Fruit fly (Drosophila melanogaster) whole organism, embryonic: ENCODE results near the gene CG43331.

Source experiments
- CG10431 ChIP-seq: fragments of 200-800 bp; sonication (Bioruptor generic); optimal IDR thresholded peaks from 3 replicates; lab custom pipeline; 2018; ENCODE audit warnings: missing biosample characterization, mild to moderate bottlenecking, missing genetic modification characterization
- CG10543 ChIP-seq: fragments of 200-800 bp; sonication (Bioruptor generic); optimal IDR thresholded peaks from 3 replicates; lab custom pipeline; 2017; ENCODE audit warnings: missing biosample characterization, mild to moderate bottlenecking, missing genetic modification characterization, moderate library complexity
- CG10654 ChIP-seq: fragments of 200-800 bp; sonication (Bioruptor generic); optimal IDR thresholded peaks from 2 replicates; lab custom pipeline; 2016; ENCODE audit warnings: missing biosample characterization, missing genetic modification characterization
- CG11085 ChIP-seq: fragments of 200-800 bp; sonication (Bioruptor generic); IDR thresholded peaks from 2 replicates; pipeline ENCODE4 v1.3.6; 2022; ENCODE audit warnings: missing biosample characterization, missing genetic modification characterization
- CG14014 ChIP-seq: fragments of 200-800 bp; sonication (Bioruptor generic); IDR thresholded peaks from 2 replicates; pipeline ENCODE4 v1.3.6; 2022; ENCODE audit warnings: missing biosample characterization, missing genetic modification characterization
- CG15073 ChIP-seq: fragments of 200-800 bp; sonication (Bioruptor generic); optimal IDR thresholded peaks from 2 replicates; lab custom pipeline; 2016; ENCODE audit warnings: missing biosample characterization, missing genetic modification characterization
- CG15514 ChIP-seq: fragments of 200-800 bp; sonication (Bioruptor generic); optimal IDR thresholded peaks from 3 replicates; lab custom pipeline; 2017; ENCODE audit warnings: missing biosample characterization, missing genetic modification characterization, mild to moderate bottlenecking, moderate library complexity, missing genetic modification reagents
- CG18262 ChIP-seq: fragments of 200-800 bp; optimal IDR thresholded peaks from 3 replicates; lab custom pipeline; 2019; ENCODE audit warnings: missing biosample characterization, mild to moderate bottlenecking, missing genetic modification characterization, moderate library complexity
- CG2199 ChIP-seq: fragments of 200-800 bp; sonication (Bioruptor generic); IDR thresholded peaks from 3 replicates; pipeline ENCODE4 v1.3.6; 2022; ENCODE audit warnings: missing biosample characterization, missing genetic modification characterization
- CG34224 ChIP-seq: fragments of 200-800 bp; sonication (Bioruptor generic); IDR thresholded peaks from 3 replicates; pipeline ENCODE4 v1.3.6; 2022; ENCODE audit warnings: missing biosample characterization, missing genetic modification characterization; ENCODE audit not compliant: partially characterized antibody
- CG4404 ChIP-seq: fragments of 200-800 bp; sonication (Bioruptor generic); IDR thresholded peaks from 2 replicates; pipeline ENCODE4 v1.3.6; 2022; ENCODE audit warnings: missing biosample characterization, missing genetic modification characterization
- CG5180 ChIP-seq: fragments of 200-800 bp; sonication (Bioruptor generic); optimal IDR thresholded peaks from 3 replicates; lab custom pipeline; 2017; ENCODE audit warnings: missing biosample characterization, missing genetic modification characterization, mild to moderate bottlenecking, moderate library complexity, missing genetic modification reagents
- CG6254 ChIP-seq: fragments of 200-800 bp; sonication (Bioruptor generic); optimal IDR thresholded peaks from 3 replicates; lab custom pipeline; 2017; ENCODE audit warnings: mild to moderate bottlenecking, missing biosample characterization, missing genetic modification reagents, missing genetic modification characterization
- CG8290 ChIP-seq, 3 experiments: fragments of 200-800 bp; sonication (Bioruptor generic); optimal IDR thresholded peaks; 2 replicates each; lab custom pipeline; 2016 to 2019; ENCODE audit warnings: missing biosample characterization in 3 of 3, missing genetic modification characterization in 3 of 3, mild to moderate bottlenecking in 2 of 3, moderate library complexity in 1 of 3
- CG8924 ChIP-seq: fragments of 200-800 bp; optimal IDR thresholded peaks from 3 replicates; lab custom pipeline; 2019; ENCODE audit warnings: missing biosample characterization, mild to moderate bottlenecking, missing genetic modification characterization, moderate library complexity
- CG9437 ChIP-seq: fragments of 200-800 bp; sonication (Bioruptor generic); optimal IDR thresholded peaks from 2 replicates; lab custom pipeline; 2018; ENCODE audit warnings: missing biosample characterization, mild to moderate bottlenecking, missing genetic modification characterization
- CG9727 ChIP-seq: fragments of 200-800 bp; sonication (Bioruptor generic); optimal IDR thresholded peaks from 3 replicates; lab custom pipeline; 2017; ENCODE audit warnings: missing biosample characterization, mild to moderate bottlenecking, missing genetic modification characterization
- HLH4C ChIP-seq: fragments of 200-800 bp; sonication (Bioruptor generic); IDR thresholded peaks from 3 replicates; pipeline ENCODE4 v1.3.6; 2022; ENCODE audit warnings: missing biosample characterization, missing genetic modification characterization; ENCODE audit not compliant: partially characterized antibody
- Hr51 ChIP-seq, 2 experiments: fragments of 200-800 bp; sonication (Bioruptor generic); optimal IDR thresholded peaks; 2 replicates in 1 of 2; 3 replicates in 1 of 2; lab custom pipeline; 2016 to 2018; ENCODE audit warnings: missing biosample characterization in 2 of 2, missing genetic modification characterization in 2 of 2, mild to moderate bottlenecking in 1 of 2, moderate library complexity in 1 of 2
- Med ChIP-seq: fragments of 200-800 bp; sonication (Bioruptor generic); peaks from one replicate; lab custom pipeline; 2016; ENCODE audit warnings: missing biosample characterization, missing genetic modification characterization, mild to moderate bottlenecking, inconsistent platforms, moderate library complexity
- Mes4 ChIP-seq: fragments of 200-800 bp; sonication (Bioruptor generic); optimal IDR thresholded peaks from 2 replicates; lab custom pipeline; 2016; ENCODE audit warnings: missing biosample characterization, missing genetic modification characterization
- Ptx1 ChIP-seq: fragments of 200-800 bp; sonication (Bioruptor generic); IDR thresholded peaks from 2 replicates; pipeline ENCODE4 v1.3.6; 2022; ENCODE audit warnings: missing biosample characterization, missing genetic modification characterization
- Trl ChIP-seq, 3 experiments: fragments of >200 bp in 2 of 3; fragments of 200-800 bp in 1 of 3; sonication (Bioruptor generic) in 1 of 3; optimal IDR thresholded peaks; 2 replicates in 1 of 3; 3 replicates in 2 of 3; lab custom pipeline; 2016 to 2017; ENCODE audit warnings: missing biosample characterization in 1 of 3, missing genetic modification characterization in 1 of 3
- Xrp1 ChIP-seq: fragments of 200-800 bp; sonication (Bioruptor generic); IDR thresholded peaks from 2 replicates; pipeline ENCODE4 v1.3.6; 2022; ENCODE audit warnings: missing biosample characterization, missing genetic modification characterization
- ara ChIP-seq: fragments of 200-800 bp; sonication (Bioruptor generic); IDR thresholded peaks from 2 replicates; pipeline ENCODE4 v1.3.6; 2022; ENCODE audit warnings: missing biosample characterization, missing genetic modification characterization
- bigmax ChIP-seq: fragments of 200-800 bp; sonication (Bioruptor generic); optimal IDR thresholded peaks from 2 replicates; lab custom pipeline; 2018; ENCODE audit warnings: missing biosample characterization, mild to moderate bottlenecking, missing genetic modification characterization
- caup ChIP-seq: fragments of 200-800 bp; sonication (Bioruptor generic); optimal IDR thresholded peaks from 3 replicates; lab custom pipeline; 2017; ENCODE audit warnings: missing biosample characterization, mild to moderate bottlenecking, missing genetic modification characterization, moderate library complexity; ENCODE audit not compliant: severe bottlenecking
- chinmo ChIP-seq: fragments of 200-800 bp; sonication (Bioruptor generic); IDR thresholded peaks from 4 replicates; pipeline ENCODE4 v1.3.6; 2022; ENCODE audit warnings: missing biosample characterization, missing genetic modification characterization; ENCODE audit not compliant: partially characterized antibody
- dysf ChIP-seq: fragments of 200-800 bp; sonication (Bioruptor generic); IDR thresholded peaks from 3 replicates; pipeline ENCODE4 v1.3.6; 2022; ENCODE audit warnings: missing biosample characterization, missing genetic modification characterization
- eyg ChIP-seq: fragments of 200-800 bp; sonication (Bioruptor generic); optimal IDR thresholded peaks from 3 replicates; lab custom pipeline; 2016; ENCODE audit warnings: missing biosample characterization, missing genetic modification characterization
- ftz-f1 ChIP-seq: fragments of 200-800 bp; sonication (Bioruptor generic); optimal IDR thresholded peaks from 2 replicates; lab custom pipeline; 2016; ENCODE audit warnings: missing biosample characterization, missing genetic modification characterization
- grn ChIP-seq: fragments of 200-800 bp; sonication (Bioruptor generic); optimal IDR thresholded peaks from 3 replicates; lab custom pipeline; 2017; ENCODE audit warnings: missing biosample characterization, missing genetic modification characterization
- ind ChIP-seq: fragments of 200-800 bp; sonication (Bioruptor generic); optimal IDR thresholded peaks from 3 replicates; lab custom pipeline; 2016; ENCODE audit warnings: missing biosample characterization, missing genetic modification characterization
- klu ChIP-seq: fragments of 200-800 bp; sonication (Bioruptor generic); IDR thresholded peaks from 2 replicates; pipeline ENCODE4 v1.3.6; 2022; ENCODE audit warnings: missing biosample characterization, missing genetic modification characterization
- mam ChIP-seq: fragments of 200-800 bp; sonication (Bioruptor generic); optimal IDR thresholded peaks from 3 replicates; lab custom pipeline; 2016; ENCODE audit warnings: missing biosample characterization, missing genetic modification characterization
- nerfin-1 ChIP-seq: fragments of 200-800 bp; sonication (Bioruptor generic); optimal IDR thresholded peaks from 3 replicates; lab custom pipeline; 2019; ENCODE audit warnings: missing biosample characterization, mild to moderate bottlenecking, missing genetic modification characterization, moderate library complexity
- nmo ChIP-seq: fragments of 200-800 bp; sonication (Bioruptor generic); optimal IDR thresholded peaks from 2 replicates; lab custom pipeline; 2018; ENCODE audit warnings: missing biosample characterization, mild to moderate bottlenecking, missing genetic modification characterization, moderate library complexity
- onecut ChIP-seq: fragments of 200-800 bp; sonication (Bioruptor generic); IDR thresholded peaks from 2 replicates; pipeline ENCODE4 v1.3.6; 2022; ENCODE audit warnings: missing biosample characterization, missing genetic modification characterization
- sens ChIP-seq: fragments of 200-800 bp; sonication (Bioruptor generic); peaks from one replicate; lab custom pipeline; 2016; ENCODE audit warnings: missing biosample characterization, missing genetic modification characterization
- sug ChIP-seq: fragments of 200-800 bp; optimal IDR thresholded peaks from 2 replicates; lab custom pipeline; 2019; ENCODE audit warnings: missing biosample characterization, mild to moderate bottlenecking, missing genetic modification characterization, moderate library complexity
- tap ChIP-seq: fragments of 200-800 bp; optimal IDR thresholded peaks from 3 replicates; lab custom pipeline; 2019; ENCODE audit warnings: missing biosample characterization, mild to moderate bottlenecking, missing genetic modification characterization, moderate library complexity
- zfh1 ChIP-seq: fragments of 200-800 bp; sonication (Bioruptor generic); IDR thresholded peaks from 3 replicates; pipeline ENCODE4 v1.3.6; 2022; ENCODE audit warnings: missing biosample characterization, missing genetic modification characterization

CG43331 gene

dm6 chr3L:22460918-22461634 is 42.6 kb downstream of the CG43331 start, which contains the start of gene laza (continued):
- TF ChIP-seq nmo (GFP tag; lab: Kevin White, UChicago) (no peak), Hr51 (GFP tag; optimal IDR thresholded peaks at IDR 0.05; lab: Kevin White, UChicago) (peak in 1 of 2 experiments; percentile 31), CG4404 (GFP tag; lab: Robert Waterston, UW) (0 out of 2 replicates have a peak, but pooled peaks have one; percentile 7), grn (peak; percentile 17), caup (no peak), chinmo (GFP tag; lab: Robert Waterston, UW) (peak; percentile 86; the same call in 3 of the 4 replicates), CG14014 (GFP tag; lab: Robert Waterston, UW) (0 out of 2 replicates have a peak, but pooled peaks have one; percentile 19), CG34224 (GFP tag; lab: Robert Waterston, UW) (peak; percentile 16; the same call in 1 of the 3 replicates), Ptx1 (GFP tag; lab: Robert Waterston, UW) (0 out of 2 replicates have a peak, but pooled peaks have one; percentile 19), HLH4C (GFP tag; lab: Robert Waterston, UW) (0 out of 3 replicates have a peak, but pooled peaks have one; percentile 40), CG9727 (GFP tag; lab: Kevin White, UChicago) (peak; percentile 2), bigmax (GFP tag; lab: Kevin White, UChicago) (no peak), CG6254 (GFP tag; lab: Kevin White, UChicago) (no peak), eyg (GFP tag; lab: Kevin White, UChicago) (no peak), CG11085 (GFP tag; lab: Robert Waterston, UW) (peak; percentile 22; the same call in 1 of the 2 replicates), ind (GFP tag; lab: Kevin White, UChicago) (peak; percentile 14), nerfin-1 (no peak), CG18262 (tag; lab: Kevin White, UChicago) (peak; percentile 26), mam (GFP tag; lab: Kevin White, UChicago) (no peak), CG2199 (peak; percentile 71; the same call in 2 of the 3 replicates), ara (GFP tag; lab: Robert Waterston, UW) (no peak), Mes4 (GFP tag; lab: Kevin White, UChicago) (no peak), CG10543 (peak; percentile 62), zfh1 (GFP tag; lab: Robert Waterston, UW) (0 out of 3 replicates have a peak, but pooled peaks have one; percentile 12), CG15514 (GFP tag; lab: Kevin White, UChicago) (peak; percentile 26), CG10431 (no peak), klu (GFP tag; lab: Robert Waterston, UW) (no peak), Xrp1 (GFP tag; lab: Robert Waterston, UW) (peak; percentile 11; the same call in 1 of the 2 replicates), CG8290 (GFP tag; optimal IDR thresholded peaks at IDR 0.05; lab: Kevin White, UChicago) (no peak), CG8290 (tag; optimal IDR thresholded peaks at IDR 0.05; lab: Kevin White, UChicago) (peak in 1 of 2 experiments; percentile 9), CG15073 (GFP tag; lab: Kevin White, UChicago) (no peak), Trl (optimal IDR thresholded peaks at IDR 0.05; lab: Kevin White, UChicago) (peak in 1 of 2 experiments; percentile 2), Trl (GFP tag; optimal IDR thresholded peaks at IDR 0.05; lab: Kevin White, UChicago) (no peak), CG9437 (no peak), dysf (GFP tag; lab: Robert Waterston, UW) (0 out of 3 replicates have a peak, but pooled peaks have one; percentile 18), ftz-f1 (GFP tag; lab: Kevin White, UChicago) (peak; percentile 24), tap (tag; lab: Kevin White, UChicago) (no peak), CG10654 (GFP tag; lab: Kevin White, UChicago) (no peak), CG5180 (GFP tag; lab: Kevin White, UChicago) (peak; percentile 84), CG8924 (tag; lab: Kevin White, UChicago) (no peak), sug (peak; percentile 70), onecut (GFP tag; lab: Robert Waterston, UW) (no peak), sens (GFP tag; lab: Kevin White, UChicago) (peak; percentile 68), Med (GFP tag; lab: Kevin White, UChicago) (peak; percentile 76)
